Worm (Caenorhabditis elegans) whole organism, L3 larva: ENCODE measurements around the gene fbxb-90.

Experiments used
- aly-2 ChIP-seq: fragments of 150-350 bp; optimal IDR thresholded peaks from 2 replicates; lab custom pipeline; 2014; ENCODE audit warnings: missing biosample characterization, missing genetic modification characterization
- ceh-9 ChIP-seq: sonication (generic microtip); optimal IDR thresholded peaks from 2 replicates; lab custom pipeline; 2018; ENCODE audit warnings: missing biosample characterization, missing genetic modification characterization
- elt-1 ChIP-seq: fragments of 150-350 bp; optimal IDR thresholded peaks from 2 replicates; lab custom pipeline; 2014; ENCODE audit warnings: missing biosample characterization, missing genetic modification characterization
- fkh-10 ChIP-seq: sonication (generic microtip); optimal IDR thresholded peaks from 2 replicates; lab custom pipeline; 2017; ENCODE audit warnings: missing biosample characterization, missing genetic modification reagents, missing genetic modification characterization
- lin-15B ChIP-seq: fragments of 150-350 bp; optimal IDR thresholded peaks from 2 replicates; lab custom pipeline; 2014; ENCODE audit warnings: missing biosample characterization, missing genetic modification characterization
- nfya-1 ChIP-seq: sonication (generic microtip); optimal IDR thresholded peaks from 2 replicates; lab custom pipeline; 2017; ENCODE audit warnings: missing genetic modification characterization, mild to moderate bottlenecking, missing compliant biosample characterization, antibody characterized with exemption, moderate library complexity; ENCODE audit not compliant: insufficient read depth
- pha-4 ChIP-seq: fragments of 150-350 bp; optimal IDR thresholded peaks from 2 replicates; lab custom pipeline; 2014; ENCODE audit warnings: missing biosample characterization, missing genetic modification reagents, missing genetic modification characterization
- sea-2 ChIP-seq: fragments of 150-350 bp; sonication (generic microtip); optimal IDR thresholded peaks from 4 replicates; lab custom pipeline; 2014; ENCODE audit warnings: missing biosample characterization, missing genetic modification reagents, missing genetic modification characterization
- skn-1 ChIP-seq: fragments of 150-350 bp; optimal IDR thresholded peaks from 2 replicates; lab custom pipeline; 2014; ENCODE audit warnings: missing biosample characterization, missing genetic modification characterization
- unc-62 ChIP-seq: fragments of 150-350 bp; sonication (generic microtip); optimal IDR thresholded peaks from 4 replicates; lab custom pipeline; 2014; ENCODE audit warnings: missing biosample characterization, missing genetic modification reagents, missing genetic modification characterization
- zag-1 ChIP-seq: fragments of 150-350 bp; optimal IDR thresholded peaks from 2 replicates; lab custom pipeline; 2014; ENCODE audit warnings: missing biosample characterization, missing genetic modification characterization
- ztf-11 ChIP-seq: fragments of 150-350 bp; optimal IDR thresholded peaks from 2 replicates; lab custom pipeline; 2014; ENCODE audit warnings: missing biosample characterization, missing genetic modification characterization
- ztf-4 ChIP-seq: fragments of 150-350 bp; optimal IDR thresholded peaks from 2 replicates; lab custom pipeline; 2014; ENCODE audit warnings: missing biosample characterization, missing genetic modification characterization

ce11 chrII:3724175-3724715 is 24.4 kb downstream of the fbxb-90 start, which contains the start of gene C46E10.1:
- no peak for TF ChIP-seq lin-15B (tag; lab: Kevin White, UChicago)
- TF ChIP-seq pha-4 (tag; lab: Kevin White, UChicago) = no peak
- TF ChIP-seq ceh-9 (tag; lab: Kevin White, UChicago) = no peak
- no peak for TF ChIP-seq fkh-10 (GFP tag; lab: Kevin White, UChicago)
- no peak for TF ChIP-seq unc-62 (GFP tag; lab: Kevin White, UChicago)
- no peak for TF ChIP-seq nfya-1 (tag; lab: Kevin White, UChicago)
- no peak for TF ChIP-seq ztf-11 (tag; lab: Kevin White, UChicago)
- no peak for TF ChIP-seq ztf-4 (tag; lab: Kevin White, UChicago)
- TF ChIP-seq zag-1 (tag; lab: Kevin White, UChicago) = no peak
- TF ChIP-seq aly-2 (tag; lab: Kevin White, UChicago) = no peak
- TF ChIP-seq skn-1 (tag; lab: Kevin White, UChicago) = no peak
- no peak for TF ChIP-seq sea-2
- no peak for TF ChIP-seq elt-1 (tag; lab: Kevin White, UChicago)
